Fruit fly (Drosophila melanogaster) whole organism, prepupa: ENCODE measurements around the gene nbs.

ENCODE experiments used
- Blimp-1 ChIP-seq: fragments of 200-800 bp; sonication (Bioruptor generic); optimal IDR thresholded peaks from 3 replicates; lab custom pipeline; 2017; ENCODE audit warnings: missing biosample characterization, missing genetic modification characterization, mild to moderate bottlenecking, moderate library complexity, missing genetic modification reagents
- CG10631 ChIP-seq: fragments of 200-800 bp; sonication (Bioruptor generic); optimal IDR thresholded peaks from 2 replicates; lab custom pipeline; 2016; ENCODE audit warnings: missing biosample characterization, missing genetic modification characterization
- CG15336 ChIP-seq: fragments of 200-800 bp; sonication (Bioruptor generic); IDR thresholded peaks from 2 replicates; pipeline ENCODE4 v1.3.6; 2022; ENCODE audit warnings: missing biosample characterization, missing genetic modification characterization
- CG6808 ChIP-seq: fragments of 200-800 bp; sonication (Bioruptor generic); optimal IDR thresholded peaks from 3 replicates; lab custom pipeline; 2017; ENCODE audit warnings: missing biosample characterization, missing genetic modification characterization, mild to moderate bottlenecking, moderate library complexity, missing genetic modification reagents
- CG9139 ChIP-seq: fragments of 200-800 bp; sonication (Bioruptor generic); optimal IDR thresholded peaks from 3 replicates; lab custom pipeline; 2017; ENCODE audit warnings: missing biosample characterization, mild to moderate bottlenecking, missing genetic modification characterization
- Hr38 ChIP-seq: sonication (Bioruptor generic); optimal IDR thresholded peaks from 2 replicates; lab custom pipeline; 2016; ENCODE audit warnings: missing biosample characterization, missing genetic modification characterization
- OdsH ChIP-seq: fragments of 200-800 bp; sonication (Bioruptor generic); optimal IDR thresholded peaks from 3 replicates; lab custom pipeline; 2016; ENCODE audit warnings: missing biosample characterization, missing genetic modification characterization
- achi ChIP-seq: fragments of 200-800 bp; sonication (Bioruptor generic); optimal IDR thresholded peaks from 3 replicates; lab custom pipeline; 2016; ENCODE audit warnings: missing biosample characterization, missing genetic modification characterization
- fd59A ChIP-seq: fragments of 200-800 bp; sonication (Bioruptor generic); optimal IDR thresholded peaks from 2 replicates; lab custom pipeline; 2017; ENCODE audit warnings: missing biosample characterization, mild to moderate bottlenecking, missing genetic modification characterization, missing genetic modification reagents
- fkh ChIP-seq: fragments of 200-800 bp; sonication (Bioruptor generic); optimal IDR thresholded peaks from 3 replicates; lab custom pipeline; 2017; ENCODE audit warnings: missing biosample characterization, mild to moderate bottlenecking, missing genetic modification characterization, moderate library complexity
- salr ChIP-seq, 2 experiments: fragments of 200-800 bp; sonication (Bioruptor generic); optimal IDR thresholded peaks; 3 replicates each; lab custom pipeline; 2016 to 2018; ENCODE audit warnings: missing biosample characterization in 2 of 2, missing genetic modification characterization in 2 of 2, mild to moderate bottlenecking in 1 of 2
- topi ChIP-seq: fragments of 200-800 bp; sonication (Bioruptor generic); optimal IDR thresholded peaks from 3 replicates; lab custom pipeline; 2016; ENCODE audit warnings: missing biosample characterization, missing genetic modification characterization

- peak; percentile 28 for TF ChIP-seq fd59A (GFP tag; lab: Kevin White, UChicago)
- peak; percentile 44 for TF ChIP-seq achi
- no peak for TF ChIP-seq fkh (GFP tag; lab: Kevin White, UChicago)
- peak; percentile 55 for TF ChIP-seq Blimp-1
- TF ChIP-seq CG6808 (GFP tag; lab: Kevin White, UChicago), result peak; percentile 85
- TF ChIP-seq Hr38 (GFP tag; lab: Kevin White, UChicago), result no peak
- TF ChIP-seq CG9139 (GFP tag; lab: Kevin White, UChicago), result peak; percentile 22
- peak; percentile 73 for TF ChIP-seq topi (GFP tag; lab: Kevin White, UChicago)
- TF ChIP-seq salr (GFP tag; optimal IDR thresholded peaks at IDR 0.05; lab: Kevin White, UChicago), result peak in 1 of 2 experiments; percentile 69
- TF ChIP-seq CG15336 (GFP tag; lab: Robert Waterston, UW), result peak; percentile 9; the same call in 1 of the 2 replicates
- TF ChIP-seq CG10631 (GFP tag; lab: Kevin White, UChicago), result peak; percentile 62
- peak; percentile 15 for TF ChIP-seq OdsH (GFP tag; lab: Kevin White, UChicago)
Observed at dm6 chr3L:9742342-9742741, 19.3 kb upstream of the nbs start.
